Worm (Caenorhabditis elegans): Measurements from ENCODE around the gene C01G10.9.

Gene C01G10.9

ce11 chrV:15065068-15065744 lies 17.1 kb upstream of the C01G10.9 start, which contains the start of gene C25D7.9 (continued):
- TF ChIP-seq ceh-2 (tag; optimal IDR thresholded peaks at IDR 0.05) (no peak), tbx-2 (tag; optimal IDR thresholded peaks at IDR 0.05) (peak; percentile 40), ceh-34 (tag; optimal IDR thresholded peaks at IDR 0.05) (peak; percentile 32), K02D7.2 (tag; optimal IDR thresholded peaks at IDR 0.05) (no peak), sox-4 (tag; optimal IDR thresholded peaks at IDR 0.05) (no peak), pha-4 (tag; optimal IDR thresholded peaks at IDR 0.05) (no peak), hlh-13 (GFP tag; optimal IDR thresholded peaks at IDR 0.05) (no peak), ceh-14 (tag; optimal IDR thresholded peaks at IDR 0.05) (no peak), unc-42 (tag; optimal IDR thresholded peaks at IDR 0.05) (peak; percentile 47), ceh-19 (GFP tag; optimal IDR thresholded peaks at IDR 0.05) (peak; percentile 46), C38D4.7 (GFP tag; optimal IDR thresholded peaks at IDR 0.05) (no peak), ztf-16 (tag; optimal IDR thresholded peaks at IDR 0.05) (no peak), sox-2 (GFP tag; IDR thresholded peaks at IDR 0.05) (no peak; the same call in none of the 2 replicates), fkh-10 (GFP tag; optimal IDR thresholded peaks at IDR 0.05) (no peak), ceh-48 (tag; optimal IDR thresholded peaks at IDR 0.05) (peak; percentile 90), ttx-3 (tag; optimal IDR thresholded peaks at IDR 0.05) (no peak), syd-9 (tag; optimal IDR thresholded peaks at IDR 0.05) (no peak), ceh-31 (tag; optimal IDR thresholded peaks at IDR 0.05) (peak; percentile 65)

ce11 chrV:15065837-15066348 lies 16.4 kb upstream of the C01G10.9 start, which contains the start of gene otub-1:
TSS of gene otub-1 (plus strand) at chrV:15066298.
- TF ChIP-seq pat-9 (tag; optimal IDR thresholded peaks at IDR 0.05) (no peak), tbx-7 (tag; optimal IDR thresholded peaks at IDR 0.05) (no peak), hlh-6 (tag; optimal IDR thresholded peaks at IDR 0.05) (no peak), hlh-15 (tag; optimal IDR thresholded peaks at IDR 0.05) (no peak), fkh-6 (tag; optimal IDR thresholded peaks at IDR 0.05) (no peak), odd-2 (tag; optimal IDR thresholded peaks at IDR 0.05) (no peak), ceh-45 (GFP tag; IDR thresholded peaks at IDR 0.05) (no peak), zip-5 (tag; optimal IDR thresholded peaks at IDR 0.05) (no peak), ahr-1 (tag; optimal IDR thresholded peaks at IDR 0.05) (no peak), gmeb-2 (tag; optimal IDR thresholded peaks at IDR 0.05) (no peak), pag-3 (tag; optimal IDR thresholded peaks at IDR 0.05; ENCODE audit: borderline replicate concordance) (no peak), sdc-2 (tag; optimal IDR thresholded peaks at IDR 0.05) (no peak), pros-1 (tag; optimal IDR thresholded peaks at IDR 0.05) (no peak), sox-2 (GFP tag; IDR thresholded peaks at IDR 0.05) (no peak), tbx-2 (tag; optimal IDR thresholded peaks at IDR 0.05) (no peak), K09A11.1 (tag; optimal IDR thresholded peaks at IDR 0.05; ENCODE audit: insufficient read depth) (no peak), ztf-16 (tag; optimal IDR thresholded peaks at IDR 0.05) (no peak), pha-4 (tag; optimal IDR thresholded peaks at IDR 0.05) (no peak), madf-2 (tag; optimal IDR thresholded peaks at IDR 0.05) (no peak), elt-4 (tag; optimal IDR thresholded peaks at IDR 0.05) (no peak)

DNA sequence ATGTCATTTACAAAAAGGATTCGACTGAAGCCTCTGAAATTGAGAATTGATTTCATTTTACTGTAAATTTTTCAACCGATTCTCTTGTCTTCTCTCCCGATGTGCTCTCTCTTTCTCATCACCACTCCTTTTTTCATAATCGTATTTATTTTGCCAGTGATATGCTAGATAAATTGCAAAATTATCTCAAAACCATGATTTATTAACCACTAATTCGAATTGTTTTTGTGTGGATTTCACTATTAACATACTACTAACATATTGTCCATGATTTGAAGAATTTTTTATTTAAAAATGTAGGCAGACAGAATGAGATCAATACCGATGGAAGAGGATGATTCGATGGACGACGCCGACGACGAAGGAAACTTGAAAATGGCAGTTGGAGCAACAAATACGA lies 15.2 kb upstream of the C01G10.9 start, which contains the start of gene C25D7.10:
C25D7.10 (plus strand) TSS at position 301 of the 400 bp plus-strand sequence.
- TF ChIP-seq tbx-2 (tag; optimal IDR thresholded peaks at IDR 0.05), result no peak
- TF ChIP-seq mec-3 (tag; optimal IDR thresholded peaks at IDR 0.05; ENCODE audit: borderline replicate concordance), result no peak
- TF ChIP-seq sox-2 (GFP tag; IDR thresholded peaks at IDR 0.05), result no peak
- TF ChIP-seq pros-1 (tag; optimal IDR thresholded peaks at IDR 0.05), result no peak
- TF ChIP-seq T23F11.4 (GFP tag; optimal IDR thresholded peaks at IDR 0.05), result no peak
- TF ChIP-seq ahr-1 (tag; optimal IDR thresholded peaks at IDR 0.05), result no peak
- TF ChIP-seq elt-4 (tag; optimal IDR thresholded peaks at IDR 0.05), result no peak

Measured in whole organism, late embryonic.